Worm (Caenorhabditis elegans): ENCODE measurements around the gene frpr-15.

The frpr-15 gene

ce11 chrV:12725893-12726292 lies 46.0 kb downstream of the frpr-15 start, which contains the start of gene R11D1.12:
R11D1.12 (minus strand) TSS chrV:12725993.
- TF ChIP-seq lin-35 (GFP tag; optimal IDR thresholded peaks at IDR 0.05) (no peak), ceh-100 (GFP tag; IDR thresholded peaks at IDR 0.05) (no peak), ceh-40 (GFP tag; IDR thresholded peaks at IDR 0.05) (no peak), mes-4 (tag; optimal IDR thresholded peaks at IDR 0.05) (no peak), ztf-26 (tag; optimal IDR thresholded peaks at IDR 0.05) (no peak), tbx-9 (tag; optimal IDR thresholded peaks at IDR 0.05; ENCODE audit: borderline replicate concordance) (no peak), Y95B8A.8 (GFP tag; IDR thresholded peaks at IDR 0.05) (no peak), aptf-3 (GFP tag; IDR thresholded peaks at IDR 0.05) (no peak), Y56A3A.18 (GFP tag; IDR thresholded peaks at IDR 0.05) (no peak), ztf-25 (GFP tag; IDR thresholded peaks at IDR 0.05) (no peak), nhr-80 (tag; optimal IDR thresholded peaks at IDR 0.05) (no peak), fkh-3 (tag; optimal IDR thresholded peaks at IDR 0.05) (no peak), C06A6.2 (GFP tag; conservative IDR thresholded peaks at IDR 0.05) (no peak), F55B11.4 (tag; optimal IDR thresholded peaks at IDR 0.05; ENCODE audit: borderline replicate concordance, insufficient read depth) (no peak), D2030.7 (GFP tag; IDR thresholded peaks at IDR 0.05) (no peak), madf-10 (tag; optimal IDR thresholded peaks at IDR 0.05) (no peak), nhr-27 (tag; optimal IDR thresholded peaks at IDR 0.05) (no peak), ceh-27 (GFP tag; optimal IDR thresholded peaks at IDR 0.05) (no peak), cebp-2 (GFP tag; IDR thresholded peaks at IDR 0.05) (no peak), somi-1 (GFP tag; optimal IDR thresholded peaks at IDR 0.05) (no peak)

- TF ChIP-seq him-1 (tag; optimal IDR thresholded peaks at IDR 0.05) (no peak), athp-1 (tag; optimal IDR thresholded peaks at IDR 0.05) (no peak), nhr-179 (tag; optimal IDR thresholded peaks at IDR 0.05) (no peak), snpc-3.4 (tag; optimal IDR thresholded peaks at IDR 0.05) (no peak), F10E7.11 (tag; optimal IDR thresholded peaks at IDR 0.05) (no peak), aptf-2 (GFP tag; conservative IDR thresholded peaks at IDR 0.05) (no peak), hrde-1 (tag; optimal IDR thresholded peaks at IDR 0.05; ENCODE audit: borderline replicate concordance) (no peak), egrh-3 (GFP tag; IDR thresholded peaks at IDR 0.05) (no peak), akir-1 (GFP tag; optimal IDR thresholded peaks at IDR 0.05) (no peak), Y53G8AR.9 (GFP tag; conservative IDR thresholded peaks at IDR 0.05) (no peak), rcor-1 (GFP tag; IDR thresholded peaks at IDR 0.05) (no peak; the same call in 1 of the 2 replicates), Y53F4B.3 (GFP tag; IDR thresholded peaks at IDR 0.05) (no peak), ama-1 (optimal IDR thresholded peaks at IDR 0.05) (no peak), ama-1 (GFP tag; optimal IDR thresholded peaks at IDR 0.05) (no peak), repo-1 (tag; optimal IDR thresholded peaks at IDR 0.05) (no peak), mcd-1 (GFP tag; IDR thresholded peaks at IDR 0.05) (no peak), dpff-1 (tag; optimal IDR thresholded peaks at IDR 0.05) (no peak), K12H6.12 (tag; optimal IDR thresholded peaks at IDR 0.05) (no peak), let-607 (tag; optimal IDR thresholded peaks at IDR 0.05) (no peak), ceh-79 (tag; optimal IDR thresholded peaks at IDR 0.05) (no peak), hsf-1 (GFP tag; IDR thresholded peaks at IDR 0.05) (no peak), dox-1 (GFP tag; IDR thresholded peaks at IDR 0.05) (no peak), hlh-26 (GFP tag; conservative IDR thresholded peaks at IDR 0.05) (no peak), ztf-25 (GFP tag; IDR thresholded peaks at IDR 0.05) (no peak), nhr-27 (tag; optimal IDR thresholded peaks at IDR 0.05) (no peak), B0336.3 (GFP tag; IDR thresholded peaks at IDR 0.05) (peak; percentile 51), madf-8 (GFP tag; conservative IDR thresholded peaks at IDR 0.05) (no peak), nfyb-1 (GFP tag; IDR thresholded peaks at IDR 0.05) (0 out of 2 replicates have a peak, but pooled peaks have one; percentile 29), F49E8.2 (tag; optimal IDR thresholded peaks at IDR 0.05; ENCODE audit: insufficient read depth) (no peak), Y56A3A.18 (GFP tag; IDR thresholded peaks at IDR 0.05) (no peak), ceh-100 (GFP tag; IDR thresholded peaks at IDR 0.05) (no peak), madf-6 (GFP tag; IDR thresholded peaks at IDR 0.05) (peak; percentile 54; the same call in 1 of the 2 replicates)
Observed at ce11 chrV:12727104-12727637, 47.3 kb downstream of the frpr-15 start, which contains the start of gene R11D1.13. R11D1.13 (plus strand) TSS chrV:12727154.
